Worm (Caenorhabditis elegans): ENCODE measurements around the gene srt-13.
"Not testable (repeated sequence)": the region's sequence is repeated elsewhere in the genome, so short reads cannot be mapped to it uniquely, and the experiment has no call there.

DNA sequence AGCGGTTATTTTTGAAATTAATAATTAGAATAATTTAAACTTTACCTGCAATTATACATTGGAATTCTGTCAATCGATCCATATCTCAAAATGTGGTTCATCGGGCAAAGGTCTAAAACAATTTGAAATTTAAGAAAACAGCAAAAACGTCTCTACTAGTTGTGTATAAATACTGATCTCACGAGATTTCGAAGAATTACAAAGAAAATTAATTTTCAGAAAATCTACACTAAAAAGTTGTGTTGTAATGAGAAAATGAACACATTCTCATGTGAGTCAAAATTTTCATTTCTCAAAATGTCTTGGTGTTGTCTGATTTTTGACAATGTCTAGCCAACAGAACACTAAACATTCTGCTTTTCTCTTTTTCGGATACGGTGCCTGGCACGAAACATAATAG lies 31.8 kb upstream of the srt-13 start, which contains the start of gene srt-37:
- not testable (repeated sequence) for TF ChIP-seq vab-15 (tag; optimal IDR thresholded peaks at IDR 0.05); fos-1 (tag; optimal IDR thresholded peaks at IDR 0.05); Y116A8C.19 (tag; optimal IDR thresholded peaks at IDR 0.05; ENCODE audit: borderline replicate concordance); lin-13 (GFP tag; optimal IDR thresholded peaks at IDR 0.05); elt-2 (tag; optimal IDR thresholded peaks at IDR 0.05); nhr-237 (tag; optimal IDR thresholded peaks at IDR 0.05); jun-1 (tag; optimal IDR thresholded peaks at IDR 0.05)
